Worm (Caenorhabditis elegans): ENCODE data around the gene sfxn-5.
A peak's percentile ranks its signal among the peaks of the same experiment; 100 is the strongest.

sfxn-5 gene

DNA sequence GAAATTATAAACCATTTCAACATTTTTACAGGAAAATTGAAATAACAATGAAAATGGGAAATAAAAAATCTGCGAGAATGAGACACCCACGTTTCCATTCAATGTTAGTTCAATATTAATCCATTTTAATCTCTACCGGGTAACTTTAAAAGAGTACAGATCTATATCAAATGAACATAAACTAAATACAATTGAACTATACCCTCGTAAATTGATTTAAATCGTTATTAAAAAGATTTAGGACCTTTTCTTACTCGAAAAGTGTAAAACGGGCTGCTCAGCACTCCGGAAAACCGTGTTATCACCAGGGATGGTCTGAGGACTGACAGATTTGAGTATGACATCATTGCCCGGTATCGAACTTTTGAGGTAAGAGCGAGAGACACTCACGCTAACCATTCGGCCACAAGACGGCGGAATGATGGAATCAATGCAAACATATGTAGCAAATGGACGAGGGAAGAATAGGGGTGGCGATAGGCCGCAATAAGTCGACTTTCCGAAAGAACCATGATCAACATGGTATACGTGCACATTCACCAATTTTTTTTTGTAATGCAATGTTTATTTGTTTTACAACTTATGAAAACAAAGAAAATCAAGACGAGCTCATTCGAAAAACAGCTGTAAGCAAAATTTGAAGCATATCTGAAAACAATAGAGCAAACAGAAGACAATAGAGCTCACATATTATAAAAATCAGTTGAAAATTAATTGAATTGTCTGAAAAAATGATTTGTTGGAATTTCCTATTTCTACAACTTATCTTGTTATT is 2.3 kb upstream of the sfxn-5 start, which contains the start of the genes chst-1 and C41C4.9:
chst-1 (minus strand) TSS at position 51 of the 775 bp plus-strand sequence.
C41C4.9 (plus strand) TSS at position 725 of the 775 bp plus-strand sequence.
- TF ChIP-seq nhr-41 (GFP tag; IDR thresholded peaks at IDR 0.05) (peak; percentile 92), daf-16 (GFP tag; optimal IDR thresholded peaks at IDR 0.05) (peak; percentile 77 to 84), daf-16 (tag; optimal IDR thresholded peaks at IDR 0.05) (peak; percentile 69), ztf-7 (tag; optimal IDR thresholded peaks at IDR 0.05) (peak; percentile 60), ceh-20 (GFP tag; IDR thresholded peaks at IDR 0.05) (peak; percentile 80), set-16 (GFP tag; IDR thresholded peaks at IDR 0.05) (no peak), nhr-77 (tag; optimal IDR thresholded peaks at IDR 0.05) (peak; percentile 13), dmd-8 (GFP tag; IDR thresholded peaks at IDR 0.05) (peak; percentile 99), hif-1 (tag; optimal IDR thresholded peaks at IDR 0.05) (no peak), pha-4 (GFP tag; IDR thresholded peaks at IDR 0.05) (peak; percentile 87), pha-4 (tag; optimal IDR thresholded peaks at IDR 0.05) (no peak), ama-1 (optimal IDR thresholded peaks at IDR 0.05) (no peak), hmg-1.1 (GFP tag; IDR thresholded peaks at IDR 0.05) (peak; percentile 76), ztf-11 (tag; optimal IDR thresholded peaks at IDR 0.05) (no peak), lin-29 (GFP tag; IDR thresholded peaks at IDR 0.05) (peak; percentile 51; the same call in 1 of the 2 replicates), saeg-2 (GFP tag; IDR thresholded peaks at IDR 0.05) (no peak; the same call in 1 of the 2 replicates), nhr-76 (tag; optimal IDR thresholded peaks at IDR 0.05) (no peak), lir-3 (tag; optimal IDR thresholded peaks at IDR 0.05) (peak; percentile 82), ceh-44 (GFP tag; IDR thresholded peaks at IDR 0.05) (peak; percentile 79; the same call in 1 of the 2 replicates), F10B5.3 (tag; optimal IDR thresholded peaks at IDR 0.05) (peak; percentile 48), daf-19 (GFP tag; conservative IDR thresholded peaks at IDR 0.05) (peak; percentile 87), jun-1 (tag; optimal IDR thresholded peaks at IDR 0.05) (no peak), mep-1 (tag; optimal IDR thresholded peaks at IDR 0.05) (peak; percentile 78), cey-2 (tag; optimal IDR thresholded peaks at IDR 0.05; ENCODE audit: borderline replicate concordance, insufficient read depth) (no peak), dpl-1 (GFP tag; optimal IDR thresholded peaks at IDR 0.05) (peak; percentile 53), rbr-2 (tag; optimal IDR thresholded peaks at IDR 0.05) (peak; percentile 60), F37D6.2 (tag; optimal IDR thresholded peaks at IDR 0.05) (peak; percentile 33), spr-1 (tag; optimal IDR thresholded peaks at IDR 0.05) (peak; percentile 82), attf-4 (tag; optimal IDR thresholded peaks at IDR 0.05) (no peak), tra-1 (GFP tag; IDR thresholded peaks at IDR 0.05) (peak; percentile 93), unc-62 (GFP tag; optimal IDR thresholded peaks at IDR 0.05 in 1 of 2) (peak in 1 of 2 experiments; percentile 89), unc-62 (tag; optimal IDR thresholded peaks at IDR 0.05) (no peak), ceh-82 (tag; optimal IDR thresholded peaks at IDR 0.05) (no peak), lin-13 (GFP tag; optimal IDR thresholded peaks at IDR 0.05) (peak; percentile 40), zfp-2 (tag; optimal IDR thresholded peaks at IDR 0.05) (peak; percentile 49), mes-2 (tag; optimal IDR thresholded peaks at IDR 0.05; ENCODE audit: poor library complexity, severe bottlenecking) (peak; percentile 91), F26F4.8 (GFP tag; conservative IDR thresholded peaks at IDR 0.05) (peak; percentile 97), zip-11 (GFP tag; IDR thresholded peaks at IDR 0.05) (peak; percentile 64; the same call in 1 of the 2 replicates), nhr-111 (GFP tag; optimal IDR thresholded peaks at IDR 0.05) (peak; percentile 88), nhr-28 (tag; optimal IDR thresholded peaks at IDR 0.05) (peak; percentile 25), nhr-25 (tag; optimal IDR thresholded peaks at IDR 0.05; ENCODE audit: borderline replicate concordance, insufficient read depth) (peak; percentile 71), nhr-102 (tag; optimal IDR thresholded peaks at IDR 0.05) (peak; percentile 84), nhr-10 (tag; optimal IDR thresholded peaks at IDR 0.05) (no peak), spr-3 (GFP tag; optimal IDR thresholded peaks at IDR 0.05) (peak; percentile 86), gei-8 (GFP tag; optimal IDR thresholded peaks at IDR 0.05) (peak; percentile 90), nhr-48 (tag; optimal IDR thresholded peaks at IDR 0.05) (peak; percentile 56), T26A8.4 (GFP tag; IDR thresholded peaks at IDR 0.05) (peak; percentile 91), unc-39 (tag; optimal IDR thresholded peaks at IDR 0.05) (no peak), mdt-29 (GFP tag; IDR thresholded peaks at IDR 0.05) (peak; percentile 76; the same call in 1 of the 2 replicates), zag-1 (tag; optimal IDR thresholded peaks at IDR 0.05) (no peak), nhr-11 (tag; optimal IDR thresholded peaks at IDR 0.05) (no peak)
